Worm (Caenorhabditis elegans) whole organism, mixed stage, embryonic: ENCODE results near the gene F58F12.1.

Experiments used
- M03D4.4 ChIP-seq: sonication (generic microtip); optimal IDR thresholded peaks from 2 replicates; lab custom pipeline; 2017; ENCODE audit warnings: mild to moderate bottlenecking, missing genetic modification characterization, missing compliant biosample characterization
- ceh-43 ChIP-seq: fragments of 200-800 bp; sonication (Bioruptor generic); optimal IDR thresholded peaks from 2 replicates; lab custom pipeline; 2018; ENCODE audit warnings: mild to moderate bottlenecking, missing genetic modification characterization, moderate library complexity, missing compliant biosample characterization
- ces-1 ChIP-seq: fragments of 150-350 bp; optimal IDR thresholded peaks from 2 replicates; lab custom pipeline; 2014; ENCODE audit warnings: missing biosample characterization, missing genetic modification reagents, missing genetic modification characterization
- mab-5 ChIP-seq: fragments of 150-350 bp; optimal IDR thresholded peaks from 2 replicates; lab custom pipeline; 2014; ENCODE audit warnings: missing biosample characterization, missing genetic modification characterization
- nhr-12 ChIP-seq: fragments of 150-350 bp; optimal IDR thresholded peaks from 2 replicates; lab custom pipeline; 2014; ENCODE audit warnings: missing biosample characterization, missing genetic modification characterization

ce11 chrII:6351887-6352286 is 31.6 kb upstream of the F58F12.1 start, which contains the start of gene C32D5.10:
- no peak for TF ChIP-seq mab-5 (tag; lab: Kevin White, UChicago)
- TF ChIP-seq ces-1 (GFP tag; lab: Kevin White, UChicago) = no peak
- no peak for TF ChIP-seq ceh-43 (GFP tag; lab: Kevin White, UChicago)
- no peak for TF ChIP-seq M03D4.4 (tag; lab: Kevin White, UChicago)
- TF ChIP-seq nhr-12 (tag; lab: Kevin White, UChicago) = no peak
